Worm (Caenorhabditis elegans): Measurements from ENCODE around the gene ile-2.

- TF ChIP-seq madf-3 (GFP tag; IDR thresholded peaks at IDR 0.05) = no peak
- TF ChIP-seq nfyb-1 (GFP tag; IDR thresholded peaks at IDR 0.05) = no peak
- no peak for TF ChIP-seq ets-4 (GFP tag; optimal IDR thresholded peaks at IDR 0.05)
- no peak for TF ChIP-seq F49E8.2 (tag; optimal IDR thresholded peaks at IDR 0.05; ENCODE audit: insufficient read depth)
- TF ChIP-seq snpc-1.3 (tag; optimal IDR thresholded peaks at IDR 0.05; ENCODE audit: insufficient read depth) = no peak
- TF ChIP-seq die-1 (tag; optimal IDR thresholded peaks at IDR 0.05) = no peak
- no peak for TF ChIP-seq snpc-1.1 (tag; optimal IDR thresholded peaks at IDR 0.05; ENCODE audit: insufficient read depth)
- TF ChIP-seq unc-130 (GFP tag; optimal IDR thresholded peaks at IDR 0.05) = no peak
- no peak for TF ChIP-seq unc-62 (GFP tag; optimal IDR thresholded peaks at IDR 0.05)
- no peak for TF ChIP-seq dpl-1 (GFP tag; optimal IDR thresholded peaks at IDR 0.05)
- no peak for TF ChIP-seq F57A8.1 (GFP tag; optimal IDR thresholded peaks at IDR 0.05)
- TF ChIP-seq pha-4 (tag; optimal IDR thresholded peaks at IDR 0.05) = no peak
- TF ChIP-seq madf-10 (tag; optimal IDR thresholded peaks at IDR 0.05) = no peak
- no peak for TF ChIP-seq zim-3 (tag; optimal IDR thresholded peaks at IDR 0.05)
Observed at ce11 chrX:760579-760978, 7.8 kb upstream of the ile-2 start.
